Fruit fly (Drosophila melanogaster): ENCODE measurements around the gene CG5966.

The CG5966 gene

dm6 chrX:6020254-6020653 is 31.7 kb downstream of the CG5966 start:
- TF ChIP-seq psq (optimal IDR thresholded peaks at IDR 0.05) (no peak), Dll (optimal IDR thresholded peaks at IDR 0.05) (no peak), EcR (GFP tag; optimal IDR thresholded peaks at IDR 0.05) (no peak), CG8478 (optimal IDR thresholded peaks at IDR 0.05) (no peak), pan (optimal IDR thresholded peaks at IDR 0.05) (no peak), usp (GFP tag; optimal IDR thresholded peaks at IDR 0.05) (no peak)

- TF ChIP-seq EcR (GFP tag; optimal IDR thresholded peaks at IDR 0.05) = no peak
- TF ChIP-seq pan (optimal IDR thresholded peaks at IDR 0.05) = no peak
- TF ChIP-seq CG8478 (optimal IDR thresholded peaks at IDR 0.05) = no peak
- no peak for TF ChIP-seq Dll (optimal IDR thresholded peaks at IDR 0.05)
- no peak for TF ChIP-seq usp (GFP tag; optimal IDR thresholded peaks at IDR 0.05)
- TF ChIP-seq psq (optimal IDR thresholded peaks at IDR 0.05) = no peak
Observed at dm6 chrX:6021414-6021813, 32.8 kb downstream of the CG5966 start.

dm6 chrX:6022090-6022489 is 33.5 kb downstream of the CG5966 start:
- TF ChIP-seq EcR (GFP tag; optimal IDR thresholded peaks at IDR 0.05) = no peak
- TF ChIP-seq Dll (optimal IDR thresholded peaks at IDR 0.05) = no peak
- no peak for TF ChIP-seq psq (optimal IDR thresholded peaks at IDR 0.05)
- TF ChIP-seq pan (optimal IDR thresholded peaks at IDR 0.05) = no peak
- TF ChIP-seq usp (GFP tag; optimal IDR thresholded peaks at IDR 0.05) = no peak
- TF ChIP-seq CG8478 (optimal IDR thresholded peaks at IDR 0.05) = no peak

dm6 chrX:6024638-6025037 is 36.0 kb downstream of the CG5966 start:
- TF ChIP-seq pan (optimal IDR thresholded peaks at IDR 0.05) (no peak), CG8478 (optimal IDR thresholded peaks at IDR 0.05) (no peak), EcR (GFP tag; optimal IDR thresholded peaks at IDR 0.05) (no peak), psq (optimal IDR thresholded peaks at IDR 0.05) (no peak), Dll (optimal IDR thresholded peaks at IDR 0.05) (no peak), usp (GFP tag; optimal IDR thresholded peaks at IDR 0.05) (no peak)

- TF ChIP-seq usp (GFP tag; optimal IDR thresholded peaks at IDR 0.05) (no peak), EcR (GFP tag; optimal IDR thresholded peaks at IDR 0.05) (no peak), psq (optimal IDR thresholded peaks at IDR 0.05) (no peak), pan (optimal IDR thresholded peaks at IDR 0.05) (no peak), CG8478 (optimal IDR thresholded peaks at IDR 0.05) (no peak), Dll (optimal IDR thresholded peaks at IDR 0.05) (no peak)
Observed at dm6 chrX:6027846-6028245, 39.3 kb downstream of the CG5966 start.

dm6 chrX:6029015-6029414 is 40.4 kb downstream of the CG5966 start:
- TF ChIP-seq CG8478 (optimal IDR thresholded peaks at IDR 0.05) (no peak), pan (optimal IDR thresholded peaks at IDR 0.05) (no peak), Dll (optimal IDR thresholded peaks at IDR 0.05) (no peak), usp (GFP tag; optimal IDR thresholded peaks at IDR 0.05) (no peak), psq (optimal IDR thresholded peaks at IDR 0.05) (no peak), EcR (GFP tag; optimal IDR thresholded peaks at IDR 0.05) (no peak)

dm6 chrX:6030010-6030409 is 41.4 kb downstream of the CG5966 start:
- TF ChIP-seq Dll (optimal IDR thresholded peaks at IDR 0.05) (no peak), CG8478 (optimal IDR thresholded peaks at IDR 0.05) (no peak), usp (GFP tag; optimal IDR thresholded peaks at IDR 0.05) (no peak), psq (optimal IDR thresholded peaks at IDR 0.05) (no peak), pan (optimal IDR thresholded peaks at IDR 0.05) (no peak), EcR (GFP tag; optimal IDR thresholded peaks at IDR 0.05) (no peak)

dm6 chrX:6030593-6030992 is 42.0 kb downstream of the CG5966 start:
- no peak for TF ChIP-seq psq (optimal IDR thresholded peaks at IDR 0.05)
- TF ChIP-seq usp (GFP tag; optimal IDR thresholded peaks at IDR 0.05) = no peak
- no peak for TF ChIP-seq EcR (GFP tag; optimal IDR thresholded peaks at IDR 0.05)
- TF ChIP-seq Dll (optimal IDR thresholded peaks at IDR 0.05) = no peak
- TF ChIP-seq pan (optimal IDR thresholded peaks at IDR 0.05) = no peak
- no peak for TF ChIP-seq CG8478 (optimal IDR thresholded peaks at IDR 0.05)

dm6 chrX:6031692-6032091 is 43.1 kb downstream of the CG5966 start:
- TF ChIP-seq Dll (optimal IDR thresholded peaks at IDR 0.05) (no peak), psq (optimal IDR thresholded peaks at IDR 0.05) (no peak), usp (GFP tag; optimal IDR thresholded peaks at IDR 0.05) (no peak)

- no peak for TF ChIP-seq pan (optimal IDR thresholded peaks at IDR 0.05)
- no peak for TF ChIP-seq Dll (optimal IDR thresholded peaks at IDR 0.05)
- no peak for TF ChIP-seq usp (GFP tag; optimal IDR thresholded peaks at IDR 0.05)
- TF ChIP-seq EcR (GFP tag; optimal IDR thresholded peaks at IDR 0.05) = no peak
Observed at dm6 chrX:6032826-6033225, 44.2 kb downstream of the CG5966 start.

dm6 chrX:6034741-6035140 is 46.1 kb downstream of the CG5966 start:
- TF ChIP-seq CG8478 (optimal IDR thresholded peaks at IDR 0.05) = no peak
- no peak for TF ChIP-seq EcR (GFP tag; optimal IDR thresholded peaks at IDR 0.05)
- TF ChIP-seq Dll (optimal IDR thresholded peaks at IDR 0.05) = no peak
- TF ChIP-seq usp (GFP tag; optimal IDR thresholded peaks at IDR 0.05) = no peak

- TF ChIP-seq pan (optimal IDR thresholded peaks at IDR 0.05) (no peak), EcR (GFP tag; optimal IDR thresholded peaks at IDR 0.05) (no peak), usp (GFP tag; optimal IDR thresholded peaks at IDR 0.05) (no peak), psq (optimal IDR thresholded peaks at IDR 0.05) (no peak), Dll (optimal IDR thresholded peaks at IDR 0.05) (no peak), CG8478 (optimal IDR thresholded peaks at IDR 0.05) (no peak)
Observed at dm6 chrX:6035359-6035758, 46.8 kb downstream of the CG5966 start.

- TF ChIP-seq EcR (GFP tag; optimal IDR thresholded peaks at IDR 0.05) (no peak), usp (GFP tag; optimal IDR thresholded peaks at IDR 0.05) (no peak), Dll (optimal IDR thresholded peaks at IDR 0.05) (no peak), pan (optimal IDR thresholded peaks at IDR 0.05) (no peak), CG8478 (optimal IDR thresholded peaks at IDR 0.05) (no peak), psq (optimal IDR thresholded peaks at IDR 0.05) (no peak)
Observed at dm6 chrX:6037180-6037946, 48.8 kb downstream of the CG5966 start, which contains the start of the genes rux and MCTS1. Gene rux (minus strand): TSS chrX:6037800. Gene MCTS1 (plus strand): TSS chrX:6037892.
